Fruit fly (Drosophila melanogaster) whole organism, embryonic: ENCODE results near the gene CG4537.

Source experiments
- Ada2b ChIP-seq: fragments of 200-800 bp; sonication (Bioruptor generic); IDR thresholded peaks from 2 replicates; pipeline ENCODE4 v1.3.6; 2022; ENCODE audit warnings: missing biosample characterization, missing genetic modification characterization
- CG10267 ChIP-seq: fragments of 200-800 bp; sonication (Bioruptor generic); optimal IDR thresholded peaks from 2 replicates; lab custom pipeline; 2018; ENCODE audit warnings: missing biosample characterization, mild to moderate bottlenecking, missing genetic modification characterization, moderate library complexity
- CG10462 ChIP-seq: fragments of 200-800 bp; sonication (Bioruptor generic); optimal IDR thresholded peaks from 2 replicates; lab custom pipeline; 2016; ENCODE audit warnings: missing biosample characterization, missing genetic modification characterization
- CG12104 ChIP-seq: fragments of 200-800 bp; sonication (Bioruptor generic); optimal IDR thresholded peaks from 3 replicates; lab custom pipeline; 2016; ENCODE audit warnings: missing biosample characterization, missing genetic modification characterization
- CG12155 ChIP-seq: fragments of 200-800 bp; sonication (Bioruptor generic); optimal IDR thresholded peaks from 3 replicates; lab custom pipeline; 2016; ENCODE audit warnings: missing biosample characterization, missing genetic modification characterization
- CG12219 ChIP-seq: fragments of 200-800 bp; sonication (Bioruptor generic); optimal IDR thresholded peaks from 3 replicates; lab custom pipeline; 2018; ENCODE audit warnings: missing biosample characterization, mild to moderate bottlenecking, missing genetic modification characterization
- CG13296 ChIP-seq: fragments of 200-800 bp; sonication (Bioruptor generic); optimal IDR thresholded peaks from 3 replicates; lab custom pipeline; 2018; ENCODE audit warnings: missing biosample characterization, mild to moderate bottlenecking, missing genetic modification characterization
- CG13775 ChIP-seq: fragments of 200-800 bp; sonication (Bioruptor generic); optimal IDR thresholded peaks from 3 replicates; lab custom pipeline; 2017; ENCODE audit warnings: missing biosample characterization, mild to moderate bottlenecking, missing genetic modification characterization
- CG14965 ChIP-seq: fragments of 200-800 bp; sonication (Bioruptor generic); optimal IDR thresholded peaks from 2 replicates; lab custom pipeline; 2016; ENCODE audit warnings: missing biosample characterization, missing genetic modification characterization, borderline replicate concordance
- CG17385 ChIP-seq: fragments of 200-800 bp; sonication (Bioruptor generic); optimal IDR thresholded peaks from 3 replicates; lab custom pipeline; 2018; ENCODE audit warnings: missing biosample characterization, mild to moderate bottlenecking, missing genetic modification characterization
- CG17612 ChIP-seq: fragments of 200-800 bp; sonication (Bioruptor generic); IDR thresholded peaks from 2 replicates; pipeline ENCODE4 v1.3.6; 2022; ENCODE audit warnings: missing biosample characterization, missing genetic modification characterization
- CG3281 ChIP-seq: fragments of 200-800 bp; sonication (Bioruptor generic); optimal IDR thresholded peaks from 3 replicates; lab custom pipeline; 2017; ENCODE audit warnings: missing biosample characterization, mild to moderate bottlenecking, missing genetic modification characterization
- CG34422 ChIP-seq: fragments of 200-800 bp; sonication (Bioruptor generic); IDR thresholded peaks from 3 replicates; pipeline ENCODE4 v1.3.6; 2022; ENCODE audit warnings: missing biosample characterization, missing genetic modification characterization
- CG3726 ChIP-seq: fragments of 200-800 bp; sonication (Bioruptor generic); IDR thresholded peaks from 3 replicates; pipeline ENCODE4, ENCODE4 v1.3.6; 2022; ENCODE audit warnings: missing biosample characterization, missing genetic modification characterization
- CG3995 ChIP-seq: fragments of 200-800 bp; sonication (Bioruptor generic); optimal IDR thresholded peaks from 3 replicates; lab custom pipeline; 2016; ENCODE audit warnings: missing biosample characterization, missing genetic modification characterization
- CG4282 ChIP-seq: fragments of 200-800 bp; sonication (Bioruptor generic); optimal IDR thresholded peaks from 2 replicates; lab custom pipeline; 2016; ENCODE audit warnings: missing biosample characterization, missing genetic modification characterization
- CG43689 ChIP-seq: fragments of 200-800 bp; sonication (Bioruptor generic); IDR thresholded peaks from 2 replicates; pipeline ENCODE4 v1.3.6; 2022; ENCODE audit warnings: missing biosample characterization, missing genetic modification characterization
- CG4730 ChIP-seq: fragments of 200-800 bp; sonication (Bioruptor generic); IDR thresholded peaks from 2 replicates; pipeline ENCODE4 v1.3.6; 2022; ENCODE audit warnings: missing biosample characterization, missing genetic modification characterization
- CG4820 ChIP-seq: fragments of 200-800 bp; sonication (Bioruptor generic); optimal IDR thresholded peaks from 3 replicates; lab custom pipeline; 2016; ENCODE audit warnings: missing biosample characterization, missing genetic modification characterization
- CG7271 ChIP-seq: fragments of 200-800 bp; sonication (Bioruptor generic); optimal IDR thresholded peaks from 2 replicates; lab custom pipeline; 2018; ENCODE audit warnings: missing biosample characterization, mild to moderate bottlenecking, missing genetic modification characterization, moderate library complexity
- CG7372 ChIP-seq: fragments of 200-800 bp; sonication (Bioruptor generic); IDR thresholded peaks from 2 replicates; pipeline ENCODE4 v1.3.6; 2022; ENCODE audit warnings: missing biosample characterization, missing genetic modification characterization
- CG7556 ChIP-seq: fragments of 200-800 bp; sonication (Bioruptor generic); optimal IDR thresholded peaks from 2 replicates; lab custom pipeline; 2017; ENCODE audit warnings: missing biosample characterization, mild to moderate bottlenecking, missing genetic modification characterization
- CG8765 ChIP-seq: fragments of 200-800 bp; sonication (Bioruptor generic); IDR thresholded peaks from 2 replicates; pipeline ENCODE4 v1.3.6; 2022; ENCODE audit warnings: missing biosample characterization, missing genetic modification characterization
- Fer1 ChIP-seq: fragments of 200-800 bp; sonication (Bioruptor generic); optimal IDR thresholded peaks from 2 replicates; lab custom pipeline; 2017; ENCODE audit warnings: missing biosample characterization, mild to moderate bottlenecking, missing genetic modification characterization
- Gug ChIP-seq: fragments of 200-800 bp; sonication (Bioruptor generic); IDR thresholded peaks from 4 replicates; pipeline ENCODE4 v1.3.6; 2022; ENCODE audit warnings: missing biosample characterization, missing genetic modification characterization
- H2.0 ChIP-seq: fragments of 200-800 bp; sonication (Bioruptor generic); IDR thresholded peaks from 2 replicates; pipeline ENCODE4 v1.3.6; 2022; ENCODE audit warnings: missing biosample characterization, missing genetic modification characterization
- HLH54F ChIP-seq: fragments of 200-800 bp; sonication (Bioruptor generic); optimal IDR thresholded peaks from 3 replicates; lab custom pipeline; 2016; ENCODE audit warnings: missing biosample characterization, missing genetic modification characterization
- Hmr ChIP-seq: fragments of 200-800 bp; sonication (Bioruptor generic); optimal IDR thresholded peaks from 3 replicates; lab custom pipeline; 2017; ENCODE audit warnings: mild to moderate bottlenecking, missing biosample characterization, missing genetic modification reagents, missing genetic modification characterization
- Hr39 ChIP-seq: fragments of >200 bp; optimal IDR thresholded peaks from 2 replicates; lab custom pipeline; 2017
- NFAT ChIP-seq: fragments of 200-800 bp; sonication (Bioruptor generic); IDR thresholded peaks from 2 replicates; pipeline ENCODE4 v1.3.6; 2022; ENCODE audit warnings: missing biosample characterization, missing genetic modification characterization
- Sox100B ChIP-seq: fragments of 200-800 bp; sonication (Bioruptor generic); optimal IDR thresholded peaks from 3 replicates; lab custom pipeline; 2018; ENCODE audit warnings: missing biosample characterization, mild to moderate bottlenecking, missing genetic modification characterization
- al ChIP-seq: fragments of 200-800 bp; sonication (Bioruptor generic); IDR thresholded peaks from 2 replicates; pipeline ENCODE4 v1.3.6; 2022; ENCODE audit warnings: missing biosample characterization, missing genetic modification characterization
- bbx ChIP-seq: fragments of 200-800 bp; sonication (Bioruptor generic); IDR thresholded peaks from 2 replicates; pipeline ENCODE4 v1.3.6; 2022; ENCODE audit warnings: missing biosample characterization, missing genetic modification characterization; ENCODE audit not compliant: partially characterized antibody
- cato ChIP-seq: fragments of 200-800 bp; sonication (Bioruptor generic); optimal IDR thresholded peaks from 2 replicates; lab custom pipeline; 2016; ENCODE audit warnings: missing biosample characterization, missing genetic modification characterization, borderline replicate concordance
- crol ChIP-seq: fragments of 200-800 bp; sonication (Bioruptor generic); IDR thresholded peaks from 2 replicates; pipeline ENCODE4 v1.3.6; 2022; ENCODE audit warnings: missing biosample characterization, missing genetic modification characterization
- dan ChIP-seq: fragments of 200-800 bp; sonication (Bioruptor generic); IDR thresholded peaks from 2 replicates; pipeline ENCODE4 v1.3.6; 2022; ENCODE audit warnings: missing biosample characterization, missing genetic modification characterization
- dysf ChIP-seq: fragments of 200-800 bp; sonication (Bioruptor generic); IDR thresholded peaks from 3 replicates; pipeline ENCODE4 v1.3.6; 2022; ENCODE audit warnings: missing biosample characterization, missing genetic modification characterization
- emc ChIP-seq: fragments of 200-800 bp; sonication (Bioruptor generic); optimal IDR thresholded peaks from 2 replicates; lab custom pipeline; 2016; ENCODE audit warnings: missing biosample characterization, missing genetic modification characterization
- ewg ChIP-seq: fragments of 200-800 bp; sonication (Bioruptor generic); optimal IDR thresholded peaks from 3 replicates; lab custom pipeline; 2017; ENCODE audit warnings: mild to moderate bottlenecking, missing biosample characterization, missing genetic modification reagents, missing genetic modification characterization
- fd3F ChIP-seq: fragments of 200-800 bp; sonication (Bioruptor generic); optimal IDR thresholded peaks from 2 replicates; lab custom pipeline; 2018; ENCODE audit warnings: missing biosample characterization, mild to moderate bottlenecking, missing genetic modification characterization, moderate library complexity
- grn ChIP-seq: fragments of 200-800 bp; sonication (Bioruptor generic); optimal IDR thresholded peaks from 3 replicates; lab custom pipeline; 2017; ENCODE audit warnings: missing biosample characterization, missing genetic modification characterization
- ham ChIP-seq: fragments of 200-800 bp; sonication (Bioruptor generic); IDR thresholded peaks from 2 replicates; pipeline ENCODE4 v1.3.6; 2022; ENCODE audit warnings: missing biosample characterization, missing genetic modification characterization
- hbn ChIP-seq: fragments of 200-800 bp; sonication (Bioruptor generic); IDR thresholded peaks from 2 replicates; pipeline ENCODE4 v1.3.6; 2022; ENCODE audit warnings: missing biosample characterization, missing genetic modification characterization; ENCODE audit not compliant: partially characterized antibody
- jumu ChIP-seq: fragments of 200-800 bp; sonication (Bioruptor generic); optimal IDR thresholded peaks from 3 replicates; lab custom pipeline; 2016; ENCODE audit warnings: missing biosample characterization, missing genetic modification characterization
- lbe ChIP-seq: fragments of 200-800 bp; sonication (Bioruptor generic); optimal IDR thresholded peaks from 2 replicates; lab custom pipeline; 2016; ENCODE audit warnings: missing biosample characterization, mild to moderate bottlenecking, missing genetic modification characterization
- nmo ChIP-seq: fragments of 200-800 bp; sonication (Bioruptor generic); optimal IDR thresholded peaks from 2 replicates; lab custom pipeline; 2018; ENCODE audit warnings: missing biosample characterization, mild to moderate bottlenecking, missing genetic modification characterization, moderate library complexity
- onecut ChIP-seq: fragments of 200-800 bp; sonication (Bioruptor generic); IDR thresholded peaks from 2 replicates; pipeline ENCODE4 v1.3.6; 2022; ENCODE audit warnings: missing biosample characterization, missing genetic modification characterization
- salm ChIP-seq: fragments of 200-800 bp; sonication (Bioruptor generic); optimal IDR thresholded peaks from 2 replicates; lab custom pipeline; 2018; ENCODE audit warnings: missing biosample characterization, mild to moderate bottlenecking, missing genetic modification characterization
- schlank ChIP-seq: fragments of 200-800 bp; sonication (Bioruptor generic); optimal IDR thresholded peaks from 2 replicates; lab custom pipeline; 2018; ENCODE audit warnings: missing biosample characterization, mild to moderate bottlenecking, missing genetic modification characterization
- slbo ChIP-seq: fragments of 200-800 bp; sonication (Bioruptor generic); IDR thresholded peaks from 2 replicates; pipeline ENCODE4 v1.3.6; 2022; ENCODE audit warnings: missing biosample characterization, missing genetic modification characterization
- sr ChIP-seq: fragments of 200-800 bp; sonication (Bioruptor generic); IDR thresholded peaks from 3 replicates; pipeline ENCODE4 v1.3.6; 2022; ENCODE audit warnings: missing biosample characterization, missing genetic modification characterization
- wek ChIP-seq: fragments of 200-800 bp; sonication (Bioruptor generic); optimal IDR thresholded peaks from 3 replicates; lab custom pipeline; 2018; ENCODE audit warnings: missing biosample characterization, mild to moderate bottlenecking, missing genetic modification characterization, moderate library complexity
- yki ChIP-seq: fragments of >200 bp; optimal IDR thresholded peaks from 3 replicates; lab custom pipeline; 2018

Gene CG4537

DNA sequence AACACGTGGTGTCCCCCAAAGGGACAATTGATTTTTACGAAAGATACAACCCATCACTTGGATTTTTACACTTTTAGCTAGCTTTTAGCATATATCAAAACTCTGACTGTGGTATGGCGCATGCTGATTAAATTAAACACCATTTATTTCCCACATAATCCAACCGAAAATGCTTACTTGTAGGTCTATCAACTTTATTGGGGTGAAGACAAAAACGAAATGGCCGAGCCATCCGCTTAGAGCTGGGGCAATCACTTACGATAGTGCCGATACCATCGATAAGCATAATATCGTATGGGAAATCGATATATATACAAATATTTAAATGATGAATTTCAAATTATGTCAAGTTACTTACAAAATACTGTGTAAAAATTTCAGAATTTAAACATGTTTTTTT, 6.6 kb downstream of the CG4537 start, which contains the start of gene RpS2 (continued):
- no peak for TF ChIP-seq CG12104 (GFP tag; lab: Kevin White, UChicago)
- no peak for TF ChIP-seq crol (GFP tag; lab: Robert Waterston, UW)
- TF ChIP-seq CG7372 (GFP tag; lab: Robert Waterston, UW), result no peak
- TF ChIP-seq Hr39, result no peak
- no peak for TF ChIP-seq CG4730 (GFP tag; lab: Robert Waterston, UW)
- peak; percentile 47; the same call in 1 of the 2 replicates for TF ChIP-seq onecut (GFP tag; lab: Robert Waterston, UW)
- TF ChIP-seq CG12155 (GFP tag; lab: Kevin White, UChicago), result peak; percentile 18
- TF ChIP-seq CG17612 (GFP tag; lab: Robert Waterston, UW), result no peak
- no peak for TF ChIP-seq Ada2b (GFP tag; lab: Robert Waterston, UW)
- TF ChIP-seq ewg, result no peak
- TF ChIP-seq schlank (tag; lab: Kevin White, UChicago), result no peak
- TF ChIP-seq bbx (GFP tag; lab: Robert Waterston, UW), result peak; percentile 100
- no peak for TF ChIP-seq fd3F (GFP tag; lab: Kevin White, UChicago)
- TF ChIP-seq H2.0, result peak; percentile 32; the same call in 1 of the 2 replicates
- no peak for TF ChIP-seq jumu
- peak; percentile 69 for TF ChIP-seq lbe (GFP tag; lab: Kevin White, UChicago)
- TF ChIP-seq CG4282 (GFP tag; lab: Kevin White, UChicago), result no peak
- TF ChIP-seq NFAT, result peak; percentile 36
- peak; percentile 55 for TF ChIP-seq nmo (GFP tag; lab: Kevin White, UChicago)
- no peak for TF ChIP-seq dysf (GFP tag; lab: Robert Waterston, UW)
- TF ChIP-seq CG14965 (GFP tag; lab: Kevin White, UChicago), result no peak
- TF ChIP-seq CG3995 (GFP tag; lab: Kevin White, UChicago), result peak; percentile 39
- peak; percentile 52 for TF ChIP-seq Fer1 (GFP tag; lab: Kevin White, UChicago)
- TF ChIP-seq CG7271, result no peak
- TF ChIP-seq CG43689 (GFP tag; lab: Robert Waterston, UW), result no peak
- TF ChIP-seq CG3281, result peak; percentile 37
- TF ChIP-seq Sox100B (GFP tag; lab: Kevin White, UChicago), result peak; percentile 23
- no peak for TF ChIP-seq CG7556
- peak; percentile 60 for TF ChIP-seq salm
- TF ChIP-seq wek, result peak; percentile 59
- TF ChIP-seq cato (GFP tag; lab: Kevin White, UChicago), result no peak
- TF ChIP-seq slbo (GFP tag; lab: Robert Waterston, UW), result peak; percentile 64
- no peak for TF ChIP-seq CG3726 (GFP tag; lab: Robert Waterston, UW)
- peak; percentile 8; the same call in 1 of the 4 replicates for TF ChIP-seq Gug (GFP tag; lab: Robert Waterston, UW)
- no peak for TF ChIP-seq CG8765
- peak; percentile 85 for TF ChIP-seq Hmr (GFP tag; lab: Kevin White, UChicago)
- no peak for TF ChIP-seq CG10462 (GFP tag; lab: Kevin White, UChicago)
- peak; percentile 13 for TF ChIP-seq HLH54F (GFP tag; lab: Kevin White, UChicago)
- TF ChIP-seq ham (GFP tag; lab: Robert Waterston, UW), result no peak
- TF ChIP-seq CG10267, result peak; percentile 65
- peak; percentile 3 for TF ChIP-seq CG12219 (GFP tag; lab: Kevin White, UChicago)
- no peak for TF ChIP-seq emc
- TF ChIP-seq CG13296 (GFP tag; lab: Kevin White, UChicago), result peak; percentile 44
- TF ChIP-seq grn, result peak; percentile 37
- TF ChIP-seq sr (GFP tag; lab: Robert Waterston, UW), result peak; percentile 22; the same call in 1 of the 3 replicates
- TF ChIP-seq hbn (GFP tag; lab: Robert Waterston, UW), result peak; percentile 99
- no peak for TF ChIP-seq CG13775
- TF ChIP-seq CG4820 (GFP tag; lab: Kevin White, UChicago), result no peak
- TF ChIP-seq dan, result no peak
- peak; percentile 59 for TF ChIP-seq CG17385 (GFP tag; lab: Kevin White, UChicago)
- no peak for TF ChIP-seq yki (lab: Kevin White, UChicago)
- TF ChIP-seq al (GFP tag; lab: Robert Waterston, UW), result 0 out of 2 replicates have a peak, but pooled peaks have one; percentile 16
- TF ChIP-seq CG34422 (GFP tag; lab: Robert Waterston, UW), result no peak; the same call in 2 of the 3 replicates
